Fruit fly (Drosophila melanogaster) whole organism, pupa: ENCODE results near the gene CG14174.

Source experiments
- CG10348 ChIP-seq: fragments of 200-800 bp; sonication (Bioruptor generic); IDR thresholded peaks from 2 replicates; pipeline ENCODE4 v1.3.6; 2022; ENCODE audit warnings: missing biosample characterization, missing genetic modification characterization
- CG12605 ChIP-seq: fragments of 200-800 bp; sonication (Bioruptor generic); IDR thresholded peaks from 2 replicates; pipeline ENCODE4 v1.3.6; 2022; ENCODE audit warnings: missing biosample characterization, missing genetic modification characterization
- CG13204 ChIP-seq: fragments of 200-800 bp; sonication (Bioruptor generic); optimal IDR thresholded peaks from 2 replicates; lab custom pipeline; 2018; ENCODE audit warnings: missing biosample characterization, mild to moderate bottlenecking, missing genetic modification characterization, moderate library complexity
- CG14655 ChIP-seq: fragments of 200-800 bp; sonication (Bioruptor generic); optimal IDR thresholded peaks from 3 replicates; lab custom pipeline; 2017; ENCODE audit warnings: mild to moderate bottlenecking, missing biosample characterization, missing genetic modification reagents, missing genetic modification characterization
- CG15710 ChIP-seq: fragments of 200-800 bp; sonication (Bioruptor generic); optimal IDR thresholded peaks from 2 replicates; lab custom pipeline; 2018; ENCODE audit warnings: missing biosample characterization, mild to moderate bottlenecking, missing genetic modification characterization, moderate library complexity
- CG17806 ChIP-seq: fragments of 200-800 bp; sonication (Bioruptor generic); optimal IDR thresholded peaks from 2 replicates; lab custom pipeline; 2018; ENCODE audit warnings: missing biosample characterization, mild to moderate bottlenecking, missing genetic modification characterization, moderate library complexity
- CG32121 ChIP-seq: fragments of 200-800 bp; sonication (Bioruptor generic); IDR thresholded peaks from 2 replicates; pipeline ENCODE4 v1.3.6; 2022; ENCODE audit warnings: missing biosample characterization, missing genetic modification characterization
- CG34367 ChIP-seq: fragments of 200-800 bp; sonication (Bioruptor generic); optimal IDR thresholded peaks from 2 replicates; lab custom pipeline; 2018; ENCODE audit warnings: missing biosample characterization, mild to moderate bottlenecking, missing genetic modification characterization
- CG4496 ChIP-seq: fragments of 200-800 bp; sonication (Bioruptor generic); IDR thresholded peaks from 3 replicates; pipeline ENCODE4 v1.3.6; 2022; ENCODE audit warnings: missing biosample characterization, missing genetic modification characterization
- CG8159 ChIP-seq: fragments of 200-800 bp; sonication (Bioruptor generic); optimal IDR thresholded peaks from 3 replicates; lab custom pipeline; 2018; ENCODE audit warnings: missing biosample characterization, mild to moderate bottlenecking, missing genetic modification characterization, moderate library complexity
- CG8301 ChIP-seq: fragments of 200-800 bp; sonication (Bioruptor generic); optimal IDR thresholded peaks from 2 replicates; lab custom pipeline; 2018; ENCODE audit warnings: missing biosample characterization, mild to moderate bottlenecking, missing genetic modification characterization
- CG9948 ChIP-seq: fragments of 200-800 bp; sonication (Bioruptor generic); optimal IDR thresholded peaks from 2 replicates; lab custom pipeline; 2018; ENCODE audit warnings: missing biosample characterization, mild to moderate bottlenecking, missing genetic modification characterization, moderate library complexity
- D1 ChIP-seq: fragments of 200-800 bp; sonication (Bioruptor generic); optimal IDR thresholded peaks from 2 replicates; lab custom pipeline; 2018; ENCODE audit warnings: missing biosample characterization, mild to moderate bottlenecking, missing genetic modification characterization, moderate library complexity
- EcR ChIP-seq: fragments of 200-800 bp; sonication (Bioruptor generic); optimal IDR thresholded peaks from 3 replicates; lab custom pipeline; 2019; ENCODE audit warnings: missing biosample characterization, missing genetic modification characterization, mild to moderate bottlenecking, moderate library complexity, missing genetic modification reagents
- Ets98B ChIP-seq: fragments of 200-800 bp; sonication (Bioruptor generic); IDR thresholded peaks from 2 replicates; pipeline ENCODE4 v1.3.6; 2022; ENCODE audit warnings: missing biosample characterization, missing genetic modification characterization
- Pif1A ChIP-seq: fragments of 200-800 bp; sonication (Bioruptor generic); optimal IDR thresholded peaks from 3 replicates; lab custom pipeline; 2016; ENCODE audit warnings: missing biosample characterization, missing genetic modification characterization
- Pif1B ChIP-seq: fragments of 200-800 bp; sonication (Bioruptor generic); optimal IDR thresholded peaks from 3 replicates; lab custom pipeline; 2016; ENCODE audit warnings: missing biosample characterization, missing genetic modification characterization
- Snoo ChIP-seq: fragments of 200-800 bp; sonication (Bioruptor generic); optimal IDR thresholded peaks from 3 replicates; lab custom pipeline; 2017; ENCODE audit warnings: missing biosample characterization, mild to moderate bottlenecking, missing genetic modification characterization, inconsistent platforms
- fd96Ca ChIP-seq: fragments of 200-800 bp; sonication (Bioruptor generic); IDR thresholded peaks from 3 replicates; pipeline ENCODE4 v1.3.6; 2022; ENCODE audit warnings: missing biosample characterization, missing genetic modification characterization
- gl ChIP-seq: fragments of 200-800 bp; sonication (Bioruptor generic); optimal IDR thresholded peaks from 2 replicates; lab custom pipeline; 2018; ENCODE audit warnings: missing biosample characterization, mild to moderate bottlenecking, missing genetic modification characterization
- rn ChIP-seq: fragments of 200-800 bp; sonication (Bioruptor generic); IDR thresholded peaks from 2 replicates; pipeline ENCODE4 v1.3.6; 2022; ENCODE audit warnings: missing biosample characterization, missing genetic modification characterization

CG14174 gene

dm6 chr3L:9678994-9679393, 40.1 kb upstream of the CG14174 start, which contains the start of the genes fry and CG16717:
fry (minus strand) TSS chr3L:9679103.
CG16717 (plus strand) TSS chr3L:9679201.
- TF ChIP-seq rn (GFP tag; lab: Robert Waterston, UW) (no peak), CG34367 (tag; lab: Kevin White, UChicago) (no peak), CG8301 (tag; lab: Kevin White, UChicago) (no peak), CG12605 (GFP tag; lab: Robert Waterston, UW) (no peak), CG4496 (no peak), Snoo (tag; lab: Kevin White, UChicago) (no peak), Pif1A (GFP tag; lab: Kevin White, UChicago) (no peak)

DNA sequence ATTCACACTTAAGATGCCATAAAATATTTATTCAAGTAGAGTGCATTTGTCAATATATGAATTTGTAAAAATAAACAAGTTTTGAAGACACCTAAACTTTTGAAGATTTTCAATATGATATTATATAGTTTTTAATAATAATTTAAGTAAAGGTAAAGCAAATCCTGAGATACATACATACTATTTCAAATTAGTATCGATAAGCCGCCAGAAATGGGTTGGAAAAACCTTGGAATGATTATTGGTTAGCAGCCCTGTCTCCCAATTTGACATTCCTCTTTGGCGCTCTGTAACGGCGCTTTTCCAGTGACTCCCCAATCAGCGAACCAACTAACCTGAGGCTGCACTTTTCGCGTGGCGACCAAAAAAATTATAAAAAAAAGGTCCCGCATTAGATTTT, 38.2 kb upstream of the CG14174 start, which contains the start of gene alphaTub67C:
alphaTub67C (plus strand) TSS at position 301 of the 400 bp plus-strand sequence.
- TF ChIP-seq D1 (tag; lab: Kevin White, UChicago) (no peak), Ets98B (GFP tag; lab: Robert Waterston, UW) (no peak), CG14655 (no peak), CG32121 (GFP tag; lab: Robert Waterston, UW) (no peak), fd96Ca (GFP tag; lab: Robert Waterston, UW) (no peak)

DNA sequence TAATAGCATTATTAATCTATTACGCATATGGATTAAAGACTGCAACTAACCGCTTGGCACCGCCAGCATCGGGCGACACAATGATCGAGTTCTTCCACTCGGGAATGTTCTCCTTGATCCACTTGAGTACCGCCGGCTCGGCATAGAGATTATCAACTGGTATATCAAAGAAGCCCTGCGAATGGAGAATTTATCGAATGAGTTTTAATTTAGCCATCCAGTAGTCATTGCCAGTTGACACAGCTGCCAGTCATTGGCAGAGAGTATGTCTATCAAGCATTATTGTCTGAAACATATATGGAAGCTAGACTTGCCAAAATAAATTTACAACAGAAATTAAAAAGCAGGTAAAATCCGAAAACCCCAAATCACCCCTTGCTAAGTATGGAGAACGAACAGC, 34.3 kb upstream of the CG14174 start, which contains the start of gene CG16719:
CG16719 (plus strand) TSS at position 301 of the 400 bp plus-strand sequence.
- TF ChIP-seq CG34367 (tag; lab: Kevin White, UChicago) (no peak), Snoo (tag; lab: Kevin White, UChicago) (no peak), CG10348 (GFP tag; lab: Robert Waterston, UW) (no peak), gl (tag; lab: Kevin White, UChicago) (no peak), Ets98B (GFP tag; lab: Robert Waterston, UW) (no peak), CG9948 (no peak), Pif1A (GFP tag; lab: Kevin White, UChicago) (no peak), D1 (tag; lab: Kevin White, UChicago) (no peak), CG8301 (tag; lab: Kevin White, UChicago) (no peak), CG4496 (no peak), CG32121 (GFP tag; lab: Robert Waterston, UW) (no peak), fd96Ca (GFP tag; lab: Robert Waterston, UW) (no peak)

DNA sequence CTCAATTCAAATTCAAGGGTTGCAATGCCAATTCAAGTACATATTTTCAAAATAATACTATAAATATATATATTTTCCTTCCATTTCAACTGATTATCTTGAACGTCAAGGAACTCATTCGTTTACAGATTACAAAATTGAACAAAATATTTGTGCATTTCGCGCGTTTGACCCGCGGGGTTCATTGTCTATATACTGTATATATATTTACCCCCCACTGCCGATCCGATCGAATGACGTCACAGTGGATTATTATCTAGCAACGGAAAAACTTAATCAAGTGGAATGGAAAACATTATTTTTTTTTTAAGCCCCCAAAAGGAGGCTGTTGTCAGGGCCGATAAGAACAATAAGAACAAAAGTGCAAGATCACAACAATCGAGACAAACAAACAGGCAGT, 31.6 kb upstream of the CG14174 start:
- TF ChIP-seq CG8301 (tag; lab: Kevin White, UChicago) (no peak), CG32121 (GFP tag; lab: Robert Waterston, UW) (no peak), CG10348 (GFP tag; lab: Robert Waterston, UW) (no peak), CG13204 (GFP tag; lab: Kevin White, UChicago) (no peak), CG34367 (tag; lab: Kevin White, UChicago) (no peak), Snoo (tag; lab: Kevin White, UChicago) (no peak), CG17806 (no peak), Pif1B (GFP tag; lab: Kevin White, UChicago) (no peak), CG12605 (GFP tag; lab: Robert Waterston, UW) (no peak), Ets98B (GFP tag; lab: Robert Waterston, UW) (no peak), gl (tag; lab: Kevin White, UChicago) (no peak), fd96Ca (GFP tag; lab: Robert Waterston, UW) (no peak), D1 (tag; lab: Kevin White, UChicago) (no peak), CG15710 (tag; lab: Kevin White, UChicago) (no peak), CG8159 (tag; lab: Kevin White, UChicago) (no peak), CG4496 (no peak), rn (GFP tag; lab: Robert Waterston, UW) (no peak), CG14655 (no peak), EcR (GFP tag; lab: Kevin White, UChicago) (no peak)
- TF ChIP-seq, all 21 proteins: peak for 0

- TF ChIP-seq Pif1B (GFP tag; lab: Kevin White, UChicago) (no peak), CG4496 (no peak), CG9948 (no peak), EcR (GFP tag; lab: Kevin White, UChicago) (no peak), fd96Ca (GFP tag; lab: Robert Waterston, UW) (no peak), CG17806 (no peak), CG8159 (tag; lab: Kevin White, UChicago) (no peak), CG13204 (GFP tag; lab: Kevin White, UChicago) (no peak)
Measured at dm6 chr3L:9688674-9689073, 30.5 kb upstream of the CG14174 start.

dm6 chr3L:9689809-9690208, 29.3 kb upstream of the CG14174 start:
- no peak for TF ChIP-seq CG8159 (tag; lab: Kevin White, UChicago)
- TF ChIP-seq CG8301 (tag; lab: Kevin White, UChicago), result no peak
- TF ChIP-seq CG15710 (tag; lab: Kevin White, UChicago), result no peak
- TF ChIP-seq CG14655, result no peak
- TF ChIP-seq gl (tag; lab: Kevin White, UChicago), result no peak
- TF ChIP-seq CG4496, result no peak
- TF ChIP-seq CG17806, result no peak
- TF ChIP-seq CG9948, result no peak
- no peak for TF ChIP-seq CG32121 (GFP tag; lab: Robert Waterston, UW)
- no peak for TF ChIP-seq CG12605 (GFP tag; lab: Robert Waterston, UW)
- no peak for TF ChIP-seq CG13204 (GFP tag; lab: Kevin White, UChicago)
